Fruit fly (Drosophila melanogaster) S2 (cell line): ENCODE results near the gene CG7231.

Experiments
- CG8478 ChIP-seq: fragments of >200 bp; optimal IDR thresholded peaks from 2 replicates; lab custom pipeline; 2018
- CTCF ChIP-seq, 2 experiments: fragments of >200 bp; optimal IDR thresholded peaks; 2 replicates each; lab custom pipeline; 2018

CG7231 gene

DNA sequence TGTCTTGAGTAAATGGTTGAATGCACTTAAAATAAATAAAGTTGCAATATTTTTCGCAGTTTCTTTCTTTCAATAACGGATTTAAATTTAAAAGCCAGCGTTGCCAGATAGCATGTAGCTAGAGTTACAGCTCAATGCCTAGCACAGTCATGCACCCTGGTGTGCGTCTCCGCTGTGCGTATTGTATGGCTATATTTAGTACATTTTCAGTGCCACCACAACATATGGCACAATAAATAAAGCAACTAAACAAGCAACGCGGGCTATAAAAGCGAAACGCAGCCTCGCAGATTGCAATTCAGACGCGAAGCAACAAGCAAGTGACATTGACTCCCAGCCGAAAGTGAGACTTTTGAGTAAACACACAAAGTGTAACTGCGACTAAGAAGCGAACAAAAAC, 14.9 kb downstream of the CG7231 start, which contains the start of gene Sirup:
Gene Sirup (plus strand): TSS at position 215 of the 400 bp plus-strand sequence.
- no peak for TF ChIP-seq CG8478 (lab: Kevin White, UChicago)
- peak; percentile 65 to 73 for TF ChIP-seq CTCF (optimal IDR thresholded peaks at IDR 0.05; lab: Kevin White, UChicago)

- TF ChIP-seq CTCF (optimal IDR thresholded peaks at IDR 0.05; lab: Kevin White, UChicago) (no peak), CG8478 (lab: Kevin White, UChicago) (no peak)
These were observed 16.9 kb downstream of the CG7231 start for dm6 chr2L:8000578-8001040.

DNA sequence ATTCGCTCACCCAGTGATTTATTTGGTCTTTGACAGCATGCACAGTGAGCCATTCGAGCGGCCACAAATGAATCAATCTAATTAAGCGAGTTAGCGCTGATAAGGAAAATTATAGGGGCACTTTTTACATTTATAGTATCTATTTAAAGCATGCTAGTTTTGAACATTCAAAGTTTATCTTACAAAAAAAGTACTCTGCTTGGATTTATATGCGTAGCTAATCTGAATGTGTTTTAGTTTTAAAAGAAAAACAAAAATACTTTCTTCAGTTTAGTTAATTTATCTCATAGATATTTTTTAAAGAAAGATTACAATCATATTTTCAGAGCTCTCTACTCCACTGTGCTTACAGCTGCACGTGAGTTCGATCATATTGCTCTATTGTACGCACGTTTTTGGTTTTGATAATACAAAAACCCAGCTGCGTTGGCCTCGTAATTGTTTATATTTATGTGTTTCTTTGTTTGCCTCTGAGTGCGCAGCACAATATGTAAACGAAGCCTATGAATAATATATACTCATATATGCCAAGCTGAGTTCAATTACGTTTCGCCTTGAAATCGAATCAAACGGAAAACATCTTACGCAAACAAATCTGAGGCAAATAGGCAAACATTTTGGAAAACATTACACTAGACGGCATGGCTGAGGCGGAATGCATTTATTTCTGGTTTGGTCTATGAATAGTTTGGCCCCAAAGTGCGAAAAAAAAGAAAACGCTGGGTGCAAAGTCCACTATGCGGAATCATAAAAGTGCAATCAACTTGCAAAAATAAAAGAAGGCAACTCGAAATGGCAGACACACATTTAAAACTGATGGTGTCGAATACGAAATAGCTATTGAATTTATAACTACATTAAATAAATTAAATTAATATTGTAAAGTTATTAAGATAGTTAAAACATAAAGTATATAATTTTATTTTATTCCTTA, 18.2 kb downstream of the CG7231 start:
- TF ChIP-seq CG8478 (lab: Kevin White, UChicago): no peak
- TF ChIP-seq CTCF (optimal IDR thresholded peaks at IDR 0.05; lab: Kevin White, UChicago): no peak

DNA sequence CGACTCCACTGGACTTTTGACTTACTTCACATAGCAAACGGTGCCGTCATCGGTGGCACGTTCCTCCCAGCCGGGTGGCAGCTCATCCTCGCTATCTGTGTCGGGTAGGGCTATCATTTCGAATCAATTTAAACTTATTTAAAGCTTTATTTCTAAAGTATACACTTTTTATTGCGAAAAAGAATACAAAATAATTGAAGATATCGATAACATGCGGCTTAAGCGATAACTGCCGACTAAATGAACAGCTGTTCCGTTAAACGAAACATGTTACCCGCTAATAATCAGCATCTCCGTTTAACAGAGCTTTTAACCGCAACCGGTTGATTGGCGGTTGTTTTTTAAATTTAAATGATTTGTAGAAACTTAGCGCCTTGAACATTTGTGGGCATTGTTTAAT, 20.3 kb downstream of the CG7231 start, which contains the start of gene Wwox:
Gene Wwox (minus strand): TSS at position 215 of the 400 bp plus-strand sequence.
- no peak for TF ChIP-seq CG8478 (lab: Kevin White, UChicago)
- no peak for TF ChIP-seq CTCF (optimal IDR thresholded peaks at IDR 0.05; lab: Kevin White, UChicago)

DNA sequence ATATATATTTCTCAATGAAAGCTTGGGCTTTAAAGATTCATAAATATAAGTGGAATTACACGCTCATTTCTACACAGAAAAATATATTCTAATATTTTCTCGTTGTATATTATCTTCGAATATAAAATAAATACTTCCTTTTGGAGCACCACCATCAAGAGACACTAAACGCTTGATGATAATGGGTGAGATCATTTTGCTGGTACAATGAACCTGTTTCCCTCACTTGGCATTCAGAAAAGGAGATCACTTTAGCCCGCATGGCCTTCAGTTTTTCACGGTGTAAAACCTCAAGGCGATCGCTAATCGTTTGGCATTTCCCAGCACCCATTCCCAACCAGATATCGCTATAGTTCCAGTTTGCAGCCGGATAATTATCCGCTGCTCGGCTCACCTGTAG, 22.3 kb downstream of the CG7231 start:
- TF ChIP-seq CG8478 (lab: Kevin White, UChicago): no peak
- no peak for TF ChIP-seq CTCF (optimal IDR thresholded peaks at IDR 0.05; lab: Kevin White, UChicago)

dm6 chr2L:8007160-8007876, 23.6 kb downstream of the CG7231 start, which contains the start of gene Spn28Dc:
Gene Spn28Dc (minus strand): TSS chr2L:8007210.
- TF ChIP-seq CG8478 (lab: Kevin White, UChicago) (no peak), CTCF (optimal IDR thresholded peaks at IDR 0.05; lab: Kevin White, UChicago) (no peak)

- TF ChIP-seq CTCF (optimal IDR thresholded peaks at IDR 0.05; lab: Kevin White, UChicago) (no peak), CG8478 (lab: Kevin White, UChicago) (no peak)
These were observed 25.8 kb downstream of the CG7231 start, which contains the start of gene CG12560 for dm6 chr2L:8009283-8010211. Gene CG12560 (minus strand): TSS chr2L:8009477.

dm6 chr2L:8010602-8011455, 27.1 kb downstream of the CG7231 start, which contains the start of the genes Glyat and Tg:
Gene Glyat (minus strand): TSS chr2L:8010652.
Gene Tg (plus strand): TSS chr2L:8011405.
- no peak for TF ChIP-seq CTCF (optimal IDR thresholded peaks at IDR 0.05; lab: Kevin White, UChicago)
- no peak for TF ChIP-seq CG8478 (lab: Kevin White, UChicago)

dm6 chr2L:8012551-8012950, 28.8 kb downstream of the CG7231 start:
- no peak for TF ChIP-seq CG8478 (lab: Kevin White, UChicago)
- no peak for TF ChIP-seq CTCF (optimal IDR thresholded peaks at IDR 0.05; lab: Kevin White, UChicago)

DNA sequence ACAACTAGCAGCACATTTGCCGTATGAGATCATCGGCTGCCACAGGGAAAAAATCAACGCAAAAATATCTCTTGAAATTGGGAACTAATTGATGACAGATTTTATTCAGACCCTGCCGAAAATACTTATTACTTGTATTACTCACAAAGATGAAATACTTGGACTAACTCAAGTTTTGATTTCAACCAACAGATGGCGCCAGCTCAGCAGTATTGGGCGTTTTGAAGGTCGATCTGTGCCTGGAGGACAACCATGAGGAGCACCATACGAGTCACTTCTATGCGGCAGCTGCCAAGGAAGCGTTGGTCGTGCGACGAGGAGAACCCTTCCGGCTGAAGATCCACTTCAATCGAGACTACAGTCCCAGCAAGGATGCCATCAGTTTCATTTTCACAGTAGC, 40.6 kb downstream of the CG7231 start:
- no peak for TF ChIP-seq CG8478 (lab: Kevin White, UChicago)
- peak; percentile 76 to 80 for TF ChIP-seq CTCF (optimal IDR thresholded peaks at IDR 0.05; lab: Kevin White, UChicago)

DNA sequence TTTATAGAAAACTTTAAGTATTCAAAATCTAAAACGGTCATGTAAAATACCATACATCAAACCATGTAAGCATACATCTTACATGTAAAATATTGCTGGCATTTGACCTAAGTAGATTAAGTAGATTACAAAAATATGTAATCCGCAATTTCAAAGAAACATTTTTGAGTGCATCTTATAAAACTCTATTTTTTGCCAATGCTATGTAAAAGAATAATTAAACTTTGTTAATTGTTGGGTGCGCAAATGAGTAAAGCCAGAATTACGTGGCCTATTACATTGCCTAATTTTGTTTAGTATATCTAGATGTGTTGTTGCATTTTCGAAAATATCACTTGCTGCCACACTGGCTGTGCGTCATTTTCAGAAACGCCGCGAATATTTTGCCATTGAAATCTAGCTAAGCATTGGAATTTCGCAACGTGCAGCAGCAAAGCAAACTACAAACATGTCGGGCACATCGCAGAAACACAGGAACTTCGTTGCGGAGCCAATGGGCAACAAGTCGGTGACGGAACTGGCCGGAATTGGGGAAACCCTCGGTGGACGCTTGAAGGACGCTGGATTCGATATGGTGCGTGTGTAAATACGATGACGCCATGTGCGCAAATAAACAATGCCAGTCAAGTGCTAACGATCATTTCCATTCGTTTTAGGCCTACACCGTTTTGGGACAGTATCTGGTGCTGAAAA, 45.6 kb downstream of the CG7231 start, which contains the start of gene baf:
Gene baf (plus strand): TSS at position 303 of the 693 bp plus-strand sequence.
- peak; percentile 22 to 40 for TF ChIP-seq CTCF (optimal IDR thresholded peaks at IDR 0.05; lab: Kevin White, UChicago)
- no peak for TF ChIP-seq CG8478 (lab: Kevin White, UChicago)

- TF ChIP-seq CG8478 (lab: Kevin White, UChicago): no peak
- no peak for TF ChIP-seq CTCF (optimal IDR thresholded peaks at IDR 0.05; lab: Kevin White, UChicago)
These were observed 46.4 kb downstream of the CG7231 start for dm6 chr2L:8030102-8030501.
